Fruit fly (Drosophila melanogaster) whole organism, embryonic: ENCODE data around the gene nenya.
A peak's percentile ranks its signal among the peaks of the same experiment; 100 is the strongest.

ENCODE experiments used
- Antp ChIP-seq: fragments of 200-800 bp; sonication (Bioruptor generic); optimal IDR thresholded peaks from 3 replicates; lab custom pipeline; 2016; ENCODE audit warnings: missing biosample characterization, missing genetic modification characterization
- CG12104 ChIP-seq: fragments of 200-800 bp; sonication (Bioruptor generic); optimal IDR thresholded peaks from 3 replicates; lab custom pipeline; 2016; ENCODE audit warnings: missing biosample characterization, missing genetic modification characterization
- CG13424 ChIP-seq: fragments of 200-800 bp; sonication (Bioruptor generic); optimal IDR thresholded peaks from 2 replicates; lab custom pipeline; 2019; ENCODE audit warnings: missing biosample characterization, mild to moderate bottlenecking, missing genetic modification characterization, moderate library complexity
- CG13775 ChIP-seq: fragments of 200-800 bp; sonication (Bioruptor generic); optimal IDR thresholded peaks from 3 replicates; lab custom pipeline; 2017; ENCODE audit warnings: missing biosample characterization, mild to moderate bottlenecking, missing genetic modification characterization
- CG16779 ChIP-seq: fragments of 200-800 bp; sonication (Bioruptor generic); IDR thresholded peaks from 2 replicates; pipeline ENCODE4 v1.3.6; 2022; ENCODE audit warnings: missing biosample characterization, missing genetic modification characterization
- CG1792 ChIP-seq: fragments of 200-800 bp; sonication (Bioruptor generic); optimal IDR thresholded peaks from 2 replicates; lab custom pipeline; 2016; ENCODE audit warnings: missing biosample characterization, missing genetic modification characterization
- CG18011 ChIP-seq: fragments of 200-800 bp; sonication (Bioruptor generic); optimal IDR thresholded peaks from 2 replicates; lab custom pipeline; 2017; ENCODE audit warnings: missing biosample characterization, missing genetic modification characterization, mild to moderate bottlenecking, moderate library complexity, missing genotype
- CG18262 ChIP-seq: fragments of 200-800 bp; optimal IDR thresholded peaks from 3 replicates; lab custom pipeline; 2019; ENCODE audit warnings: missing biosample characterization, mild to moderate bottlenecking, missing genetic modification characterization, moderate library complexity
- CG1832 ChIP-seq: fragments of 200-800 bp; sonication (Bioruptor generic); optimal IDR thresholded peaks from 2 replicates; lab custom pipeline; 2017; ENCODE audit warnings: missing biosample characterization, mild to moderate bottlenecking, missing genetic modification characterization, inconsistent platforms
- CG18619 ChIP-seq: fragments of 200-800 bp; sonication (Bioruptor generic); optimal IDR thresholded peaks from 3 replicates; lab custom pipeline; 2017; ENCODE audit warnings: missing biosample characterization, mild to moderate bottlenecking, missing genetic modification characterization
- CG2712 ChIP-seq: fragments of 200-800 bp; optimal IDR thresholded peaks from 3 replicates; lab custom pipeline; 2019; ENCODE audit warnings: missing biosample characterization, mild to moderate bottlenecking, missing genetic modification characterization, moderate library complexity
- CG31224 ChIP-seq: fragments of 200-800 bp; sonication (Bioruptor generic); IDR thresholded peaks from 2 replicates; pipeline ENCODE4 v1.3.6; 2022; ENCODE audit warnings: missing biosample characterization, missing genetic modification characterization
- CG31441 ChIP-seq: fragments of 200-800 bp; sonication (Bioruptor generic); IDR thresholded peaks from 2 replicates; pipeline ENCODE4 v1.3.6; 2022; ENCODE audit warnings: missing biosample characterization, missing genetic modification characterization
- CG6175 ChIP-seq: fragments of 200-800 bp; sonication (Bioruptor generic); IDR thresholded peaks from 3 replicates; pipeline ENCODE4 v1.3.6; 2022; ENCODE audit warnings: missing biosample characterization, missing genetic modification characterization
- CG6254 ChIP-seq: fragments of 200-800 bp; sonication (Bioruptor generic); optimal IDR thresholded peaks from 3 replicates; lab custom pipeline; 2017; ENCODE audit warnings: mild to moderate bottlenecking, missing biosample characterization, missing genetic modification reagents, missing genetic modification characterization
- CG6683 ChIP-seq: fragments of 200-800 bp; sonication (Bioruptor generic); optimal IDR thresholded peaks from 2 replicates; lab custom pipeline; 2017; ENCODE audit warnings: missing biosample characterization, mild to moderate bottlenecking, missing genetic modification characterization, missing genetic modification reagents
- CG7372 ChIP-seq: fragments of 200-800 bp; sonication (Bioruptor generic); IDR thresholded peaks from 2 replicates; pipeline ENCODE4 v1.3.6; 2022; ENCODE audit warnings: missing biosample characterization, missing genetic modification characterization
- CG8281 ChIP-seq: fragments of 200-800 bp; sonication (Bioruptor generic); optimal IDR thresholded peaks from 2 replicates; lab custom pipeline; 2018; ENCODE audit warnings: missing biosample characterization, mild to moderate bottlenecking, missing genetic modification characterization, moderate library complexity
- CG8290 ChIP-seq, 3 experiments: fragments of 200-800 bp; sonication (Bioruptor generic); optimal IDR thresholded peaks; 2 replicates each; lab custom pipeline; 2016 to 2019; ENCODE audit warnings: missing biosample characterization in 3 of 3, missing genetic modification characterization in 3 of 3, mild to moderate bottlenecking in 2 of 3, moderate library complexity in 1 of 3
- CG8765 ChIP-seq: fragments of 200-800 bp; sonication (Bioruptor generic); IDR thresholded peaks from 2 replicates; pipeline ENCODE4 v1.3.6; 2022; ENCODE audit warnings: missing biosample characterization, missing genetic modification characterization
- CG8924 ChIP-seq: fragments of 200-800 bp; optimal IDR thresholded peaks from 3 replicates; lab custom pipeline; 2019; ENCODE audit warnings: missing biosample characterization, mild to moderate bottlenecking, missing genetic modification characterization, moderate library complexity
- CG9215 ChIP-seq: fragments of 200-800 bp; sonication (Bioruptor generic); IDR thresholded peaks from 2 replicates; pipeline ENCODE4 v1.3.6; 2022; ENCODE audit warnings: missing biosample characterization, missing genetic modification characterization
- Dfd ChIP-seq, 2 experiments: fragments of >200 bp; optimal IDR thresholded peaks; 2 replicates each; lab custom pipeline; 2017; ENCODE audit warnings: missing biosample characterization in 2 of 2, missing genetic modification characterization in 2 of 2
- Ets97D ChIP-seq: fragments of 200-800 bp; sonication (Bioruptor generic); optimal IDR thresholded peaks from 3 replicates; lab custom pipeline; 2016; ENCODE audit warnings: missing biosample characterization, missing genetic modification characterization
- Hr51 ChIP-seq, 2 experiments: fragments of 200-800 bp; sonication (Bioruptor generic); optimal IDR thresholded peaks; 2 replicates in 1 of 2; 3 replicates in 1 of 2; lab custom pipeline; 2016 to 2018; ENCODE audit warnings: missing biosample characterization in 2 of 2, missing genetic modification characterization in 2 of 2, mild to moderate bottlenecking in 1 of 2, moderate library complexity in 1 of 2
- Jarid2 ChIP-seq: fragments of 200-800 bp; sonication (Bioruptor generic); optimal IDR thresholded peaks from 3 replicates; lab custom pipeline; 2017; ENCODE audit warnings: mild to moderate bottlenecking, missing biosample characterization, missing genetic modification reagents, missing genetic modification characterization
- MTF-1 ChIP-seq: fragments of 200-800 bp; sonication (Bioruptor generic); optimal IDR thresholded peaks from 2 replicates; lab custom pipeline; 2018; ENCODE audit warnings: missing biosample characterization, mild to moderate bottlenecking, missing genetic modification characterization, borderline replicate concordance
- Side ChIP-seq: fragments of 200-800 bp; sonication (Bioruptor generic); optimal IDR thresholded peaks from 2 replicates; lab custom pipeline; 2016; ENCODE audit warnings: missing biosample characterization, missing genetic modification characterization
- Sin3A ChIP-seq: fragments of >200 bp; optimal IDR thresholded peaks from 2 replicates; lab custom pipeline; 2018
- amos ChIP-seq: fragments of 200-800 bp; sonication (Bioruptor generic); IDR thresholded peaks from 2 replicates; pipeline ENCODE4 v1.3.6; 2022; ENCODE audit warnings: missing biosample characterization, missing genetic modification characterization; ENCODE audit not compliant: partially characterized antibody
- ap ChIP-seq: fragments of 200-800 bp; sonication (Bioruptor generic); IDR thresholded peaks from 2 replicates; pipeline ENCODE4 v1.3.6; 2022; ENCODE audit warnings: missing biosample characterization, missing genetic modification characterization
- croc ChIP-seq: fragments of 200-800 bp; sonication (Bioruptor generic); conservative IDR thresholded peaks from 3 replicates; pipeline ENCODE4 v1.3.6; 2022; ENCODE audit warnings: missing biosample characterization, missing genetic modification characterization
- danr ChIP-seq: fragments of 200-800 bp; sonication (Bioruptor generic); IDR thresholded peaks from 2 replicates; pipeline ENCODE4 v1.3.6; 2022; ENCODE audit warnings: missing biosample characterization, missing genetic modification characterization
- dati ChIP-seq: fragments of 200-800 bp; sonication (Bioruptor generic); IDR thresholded peaks from 2 replicates; pipeline ENCODE4 v1.3.6; 2022; ENCODE audit warnings: missing biosample characterization, missing genetic modification characterization
- dmrt99B ChIP-seq: fragments of 200-800 bp; sonication (Bioruptor generic); optimal IDR thresholded peaks from 2 replicates; lab custom pipeline; 2018; ENCODE audit warnings: missing biosample characterization, mild to moderate bottlenecking, missing genetic modification characterization, moderate library complexity
- dpn ChIP-seq, 2 experiments: fragments of 200-800 bp; sonication (Bioruptor generic); optimal IDR thresholded peaks; 3 replicates each; lab custom pipeline; 2016; ENCODE audit warnings: missing biosample characterization in 2 of 2, missing genetic modification characterization in 2 of 2
- dysf ChIP-seq: fragments of 200-800 bp; sonication (Bioruptor generic); IDR thresholded peaks from 3 replicates; pipeline ENCODE4 v1.3.6; 2022; ENCODE audit warnings: missing biosample characterization, missing genetic modification characterization
- eyg ChIP-seq: fragments of 200-800 bp; sonication (Bioruptor generic); optimal IDR thresholded peaks from 3 replicates; lab custom pipeline; 2016; ENCODE audit warnings: missing biosample characterization, missing genetic modification characterization
- fd3F ChIP-seq: fragments of 200-800 bp; sonication (Bioruptor generic); optimal IDR thresholded peaks from 2 replicates; lab custom pipeline; 2018; ENCODE audit warnings: missing biosample characterization, mild to moderate bottlenecking, missing genetic modification characterization, moderate library complexity
- fd64A ChIP-seq: fragments of 200-800 bp; sonication (Bioruptor generic); optimal IDR thresholded peaks from 3 replicates; lab custom pipeline; 2018; ENCODE audit warnings: missing biosample characterization, mild to moderate bottlenecking, missing genetic modification characterization
- fu2 ChIP-seq: fragments of 200-800 bp; sonication (Bioruptor generic); optimal IDR thresholded peaks from 2 replicates; lab custom pipeline; 2016; ENCODE audit warnings: missing biosample characterization, missing genetic modification characterization
- gro ChIP-seq: fragments of 200-800 bp; sonication (Bioruptor generic); optimal IDR thresholded peaks from 2 replicates; lab custom pipeline; 2016; ENCODE audit warnings: missing biosample characterization, missing genetic modification characterization
- gsb-n ChIP-seq: fragments of 200-800 bp; sonication (Bioruptor generic); optimal IDR thresholded peaks from 3 replicates; lab custom pipeline; 2018; ENCODE audit warnings: missing biosample characterization, mild to moderate bottlenecking, missing genetic modification characterization
- h ChIP-seq: fragments of >200 bp; optimal IDR thresholded peaks from 2 replicates; lab custom pipeline; 2017
- insv ChIP-seq, 2 experiments: fragments of 200-800 bp; sonication (Bioruptor generic); optimal IDR thresholded peaks; 3 replicates each; lab custom pipeline; 2016 to 2018; ENCODE audit warnings: missing biosample characterization in 2 of 2, missing genetic modification characterization in 2 of 2
- ken ChIP-seq: fragments of 200-800 bp; sonication (Bioruptor generic); IDR thresholded peaks from 3 replicates; pipeline ENCODE4 v1.3.6; 2022; ENCODE audit warnings: missing biosample characterization, missing genetic modification characterization
- knrl ChIP-seq: fragments of 200-800 bp; sonication (Bioruptor generic); IDR thresholded peaks from 3 replicates; pipeline ENCODE4 v1.3.6; 2022; ENCODE audit warnings: missing biosample characterization, missing genetic modification characterization; ENCODE audit not compliant: partially characterized antibody
- lilli ChIP-seq: fragments of 200-800 bp; sonication (Bioruptor generic); optimal IDR thresholded peaks from 3 replicates; lab custom pipeline; 2016; ENCODE audit warnings: missing biosample characterization, missing genetic modification characterization
- sqz ChIP-seq: fragments of 200-800 bp; sonication (Bioruptor generic); optimal IDR thresholded peaks from 3 replicates; lab custom pipeline; 2018; ENCODE audit warnings: missing biosample characterization, mild to moderate bottlenecking, missing genetic modification characterization
- ssp ChIP-seq: fragments of 200-800 bp; sonication (Bioruptor generic); IDR thresholded peaks from 2 replicates; pipeline ENCODE4 v1.3.6; 2022; ENCODE audit warnings: missing biosample characterization, missing genetic modification characterization
- unpg ChIP-seq: fragments of 200-800 bp; sonication (Bioruptor generic); optimal IDR thresholded peaks from 3 replicates; lab custom pipeline; 2018; ENCODE audit warnings: missing biosample characterization, mild to moderate bottlenecking, missing genetic modification characterization, moderate library complexity
- z ChIP-seq: fragments of 200-800 bp; sonication (Bioruptor generic); IDR thresholded peaks from 3 replicates; pipeline ENCODE4 v1.3.6; 2022; ENCODE audit warnings: missing biosample characterization, missing genetic modification characterization

Gene nenya

DNA sequence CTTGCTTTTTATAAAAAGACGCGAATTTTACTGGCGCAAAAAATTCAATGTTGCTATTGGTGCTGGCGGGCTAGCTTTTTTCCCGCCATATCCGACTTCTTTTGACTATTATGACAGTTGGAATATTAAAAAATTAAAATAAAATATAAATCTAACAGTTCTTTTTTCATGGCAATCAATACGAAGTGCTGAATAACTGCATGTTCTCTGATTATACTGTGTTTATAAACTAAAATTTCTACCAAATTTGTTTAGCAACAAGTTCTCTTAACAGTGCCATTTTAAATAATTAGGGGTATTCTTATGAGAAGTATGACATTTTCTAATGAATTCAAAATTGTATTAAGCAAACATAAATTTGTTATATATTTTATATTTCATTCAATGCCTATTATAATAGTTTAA, 8.6 kb downstream of the nenya start, which contains the start of gene Boh1 (continued):
- no peak for TF ChIP-seq CG9215
- peak; percentile 21 for TF ChIP-seq unpg
- TF ChIP-seq CG31224 (GFP tag; lab: Robert Waterston, UW) = no peak
- peak; percentile 12 for TF ChIP-seq lilli
- no peak for TF ChIP-seq Side (GFP tag; lab: Kevin White, UChicago)
- peak in 1 of 2 experiments; percentile 24 for TF ChIP-seq Hr51 (GFP tag; optimal IDR thresholded peaks at IDR 0.05; lab: Kevin White, UChicago)
- TF ChIP-seq CG18011 = no peak
- no peak for TF ChIP-seq eyg (GFP tag; lab: Kevin White, UChicago)
- no peak for TF ChIP-seq Dfd (GFP tag; optimal IDR thresholded peaks at IDR 0.05; lab: Kevin White, UChicago)
- TF ChIP-seq dpn (GFP tag; optimal IDR thresholded peaks at IDR 0.05; lab: Kevin White, UChicago) = peak in 1 of 2 experiments; percentile 9
- TF ChIP-seq CG31441 (GFP tag; lab: Robert Waterston, UW) = peak; percentile 70
- TF ChIP-seq ap (GFP tag; lab: Robert Waterston, UW) = no peak
- TF ChIP-seq CG16779 = no peak
- no peak for TF ChIP-seq dysf (GFP tag; lab: Robert Waterston, UW)
- TF ChIP-seq CG8290 (GFP tag; optimal IDR thresholded peaks at IDR 0.05; lab: Kevin White, UChicago) = no peak
- no peak for TF ChIP-seq CG8290 (tag; optimal IDR thresholded peaks at IDR 0.05; lab: Kevin White, UChicago)
- peak; percentile 26 for TF ChIP-seq CG13775
- peak; percentile 51 for TF ChIP-seq CG13424 (tag; lab: Kevin White, UChicago)
- no peak for TF ChIP-seq CG6175
- TF ChIP-seq ssp = no peak
- no peak for TF ChIP-seq CG6683 (GFP tag; lab: Kevin White, UChicago)
- TF ChIP-seq CG8924 (tag; lab: Kevin White, UChicago) = peak; percentile 62
- no peak for TF ChIP-seq fu2 (GFP tag; lab: Kevin White, UChicago)
- TF ChIP-seq amos = no peak
- TF ChIP-seq CG18619 (GFP tag; lab: Kevin White, UChicago) = no peak
- TF ChIP-seq dmrt99B (tag; lab: Kevin White, UChicago) = no peak
- TF ChIP-seq Sin3A = no peak
- peak; percentile 23 for TF ChIP-seq Ets97D (GFP tag; lab: Kevin White, UChicago)
- TF ChIP-seq danr (GFP tag; lab: Robert Waterston, UW) = no peak
- no peak for TF ChIP-seq gro (GFP tag; lab: Kevin White, UChicago)
- no peak for TF ChIP-seq CG8281
- no peak for TF ChIP-seq CG6254
- TF ChIP-seq CG7372 (GFP tag; lab: Robert Waterston, UW) = no peak
- no peak for TF ChIP-seq CG8765
- TF ChIP-seq Jarid2 (GFP tag; lab: Kevin White, UChicago) = no peak
- TF ChIP-seq Antp = no peak
- no peak for TF ChIP-seq CG1832 (GFP tag; lab: Kevin White, UChicago)
- peak; percentile 55 for TF ChIP-seq sqz
- no peak for TF ChIP-seq MTF-1 (GFP tag; lab: Kevin White, UChicago)
- TF ChIP-seq insv (GFP tag; optimal IDR thresholded peaks at IDR 0.05; lab: Kevin White, UChicago) = no peak
- no peak for TF ChIP-seq ken
- TF ChIP-seq CG12104 = no peak
- no peak for TF ChIP-seq dati
- TF ChIP-seq knrl (GFP tag; lab: Robert Waterston, UW) = no peak
- peak; percentile 69 for TF ChIP-seq CG2712 (tag; lab: Kevin White, UChicago)
- TF ChIP-seq fd3F (GFP tag; lab: Kevin White, UChicago) = peak; percentile 22
- peak; percentile 53 for TF ChIP-seq gsb-n (tag; lab: Kevin White, UChicago)
- no peak for TF ChIP-seq fd64A (GFP tag; lab: Kevin White, UChicago)
- peak; percentile 47 for TF ChIP-seq CG18262 (tag; lab: Kevin White, UChicago)
- TF ChIP-seq croc = no peak
- TF ChIP-seq CG1792 (GFP tag; lab: Kevin White, UChicago) = no peak
- no peak for TF ChIP-seq z (GFP tag; lab: Robert Waterston, UW)
- no peak for TF ChIP-seq h (lab: Kevin White, UChicago)
